Worm (Caenorhabditis elegans): ENCODE measurements around the gene srr-10.

DNA sequence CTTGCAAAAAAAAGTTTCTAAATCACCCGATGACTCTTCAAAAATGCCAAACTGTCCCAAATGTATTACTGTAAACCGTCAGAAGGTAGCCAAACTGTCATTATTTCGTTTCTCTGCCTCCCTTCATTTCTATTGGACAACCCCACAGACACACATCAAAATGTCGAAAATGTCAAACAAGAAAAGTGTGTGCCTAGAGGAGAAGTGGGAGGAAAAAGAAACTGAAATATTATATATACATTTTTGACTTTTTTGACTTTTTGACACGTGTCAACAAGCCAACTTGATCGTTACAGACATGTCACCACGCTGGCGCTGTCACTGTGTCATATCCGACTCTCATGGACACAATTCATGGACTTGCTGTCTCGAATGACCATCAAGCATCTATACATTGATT is 14.3 kb downstream of the srr-10 start:
- TF ChIP-seq ZK546.5 (tag; optimal IDR thresholded peaks at IDR 0.05): no peak
- TF ChIP-seq mab-5 (tag; optimal IDR thresholded peaks at IDR 0.05): no peak
- no peak for TF ChIP-seq lsy-2 (tag; optimal IDR thresholded peaks at IDR 0.05)
- no peak for TF ChIP-seq nhr-10 (tag; optimal IDR thresholded peaks at IDR 0.05)
- no peak for TF ChIP-seq unc-55 (GFP tag; optimal IDR thresholded peaks at IDR 0.05)
- no peak for TF ChIP-seq ama-1 (optimal IDR thresholded peaks at IDR 0.05)
- TF ChIP-seq ztf-11 (tag; optimal IDR thresholded peaks at IDR 0.05): no peak
- TF ChIP-seq R02D3.7 (tag; optimal IDR thresholded peaks at IDR 0.05): no peak
- TF ChIP-seq snpc-4 (tag; optimal IDR thresholded peaks at IDR 0.05): no peak
- no peak for TF ChIP-seq dmd-4 (tag; optimal IDR thresholded peaks at IDR 0.05)
- TF ChIP-seq nhr-25 (tag; optimal IDR thresholded peaks at IDR 0.05): no peak

Measured in whole organism, L2 larva.